Fruit fly (Drosophila melanogaster): ENCODE data around the gene CG34280.
A peak's percentile ranks its signal among the peaks of the same experiment; 100 is the strongest.

CG34280 gene

DNA sequence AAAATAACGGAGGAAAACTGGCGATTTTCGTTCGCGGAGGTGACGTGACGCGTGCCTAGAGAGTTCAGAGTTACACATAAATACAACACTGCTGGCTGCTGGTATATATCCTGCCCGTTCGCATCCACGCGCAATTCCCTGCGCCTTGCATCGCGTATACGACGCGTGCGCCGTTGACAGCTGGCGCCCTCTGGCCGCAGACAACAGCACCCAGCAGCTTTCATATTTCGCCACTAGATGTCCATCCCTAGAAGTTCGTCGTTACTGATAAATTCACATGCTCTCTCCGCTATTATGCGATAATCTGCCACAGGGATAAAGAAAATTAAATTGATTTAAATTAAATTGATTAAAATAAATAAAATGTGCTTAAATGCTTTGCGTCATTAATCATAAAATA is 1.1 kb downstream of the CG34280 start, which contains the start of gene Sur-8 (continued):
- TF ChIP-seq CG7987 (GFP tag; optimal IDR thresholded peaks at IDR 0.05) (peak; percentile 64), Med (GFP tag) (peak; percentile 99), Six4 (GFP tag; optimal IDR thresholded peaks at IDR 0.05) (peak; percentile 41), CG32532 (GFP tag; IDR thresholded peaks at IDR 0.05) (peak; percentile 95), ind (GFP tag; optimal IDR thresholded peaks at IDR 0.05) (peak; percentile 64), CG12942 (GFP tag; optimal IDR thresholded peaks at IDR 0.05) (peak; percentile 40), B-H2 (GFP tag; optimal IDR thresholded peaks at IDR 0.05) (peak; percentile 30), dpn (GFP tag; optimal IDR thresholded peaks at IDR 0.05) (peak; percentile 72 to 77), tio (GFP tag; optimal IDR thresholded peaks at IDR 0.05) (peak; percentile 17), Xrp1 (GFP tag; IDR thresholded peaks at IDR 0.05) (peak; percentile 36; the same call in 1 of the 2 replicates), sna (GFP tag; IDR thresholded peaks at IDR 0.05; ENCODE audit: partially characterized antibody) (no peak), CG16779 (GFP tag; IDR thresholded peaks at IDR 0.05) (peak; percentile 82), CG9876 (GFP tag; optimal IDR thresholded peaks at IDR 0.05) (peak; percentile 60), nerfin-1 (tag; optimal IDR thresholded peaks at IDR 0.05) (no peak), Scr (GFP tag; IDR thresholded peaks at IDR 0.05; ENCODE audit: partially characterized antibody) (peak; percentile 21; the same call in 1 of the 2 replicates), CG1233 (GFP tag; optimal IDR thresholded peaks at IDR 0.05) (peak; percentile 61), pros (GFP tag; optimal IDR thresholded peaks at IDR 0.05) (no peak), sc (optimal IDR thresholded peaks at IDR 0.05) (no peak), sc (GFP tag; optimal IDR thresholded peaks at IDR 0.05) (no peak), Dfd (GFP tag; optimal IDR thresholded peaks at IDR 0.05) (no peak), Adf1 (GFP tag; IDR thresholded peaks at IDR 0.05) (peak; percentile 39), ham (GFP tag; IDR thresholded peaks at IDR 0.05) (no peak; the same call in 1 of the 2 replicates), Mes4 (GFP tag; optimal IDR thresholded peaks at IDR 0.05) (peak; percentile 36), Xbp1 (GFP tag; optimal IDR thresholded peaks at IDR 0.05) (peak; percentile 85), Rx (GFP tag; IDR thresholded peaks at IDR 0.05) (peak; percentile 70), zen (tag; optimal IDR thresholded peaks at IDR 0.05) (peak; percentile 53), abd-A (tag; optimal IDR thresholded peaks at IDR 0.05) (no peak), CrebB (tag; optimal IDR thresholded peaks at IDR 0.05) (no peak), gt (GFP tag; IDR thresholded peaks at IDR 0.05) (no peak), CG10654 (GFP tag; optimal IDR thresholded peaks at IDR 0.05) (peak; percentile 40), HLHmδ (GFP tag; optimal IDR thresholded peaks at IDR 0.05) (peak; percentile 67), her (GFP tag; optimal IDR thresholded peaks at IDR 0.05) (peak; percentile 65), unc-4 (GFP tag; IDR thresholded peaks at IDR 0.05; ENCODE audit: partially characterized antibody) (0 out of 2 replicates have a peak, but pooled peaks have one; percentile 20), danr (GFP tag; IDR thresholded peaks at IDR 0.05) (no peak), CG12219 (GFP tag; optimal IDR thresholded peaks at IDR 0.05) (peak; percentile 43), chn (GFP tag; optimal IDR thresholded peaks at IDR 0.05) (no peak), CG10366 (GFP tag; IDR thresholded peaks at IDR 0.05) (peak; percentile 68), CG18764 (GFP tag; optimal IDR thresholded peaks at IDR 0.05) (peak; percentile 27), CG13424 (tag; optimal IDR thresholded peaks at IDR 0.05) (peak; percentile 0), h (optimal IDR thresholded peaks at IDR 0.05) (no peak), Gug (GFP tag; IDR thresholded peaks at IDR 0.05) (peak; percentile 62; the same call in 2 of the 4 replicates), Oaz (GFP tag; IDR thresholded peaks at IDR 0.05) (0 out of 2 replicates have a peak, but pooled peaks have one; percentile 45), CG43689 (GFP tag; IDR thresholded peaks at IDR 0.05) (peak; percentile 48), fd96Cb (tag; optimal IDR thresholded peaks at IDR 0.05) (peak; percentile 1), bcd (GFP tag; optimal IDR thresholded peaks at IDR 0.05) (peak; percentile 60), Bdp1 (GFP tag; optimal IDR thresholded peaks at IDR 0.05) (peak; percentile 25), tin (GFP tag; optimal IDR thresholded peaks at IDR 0.05) (peak; percentile 78), prd (optimal IDR thresholded peaks at IDR 0.05) (no peak), prd (GFP tag; IDR thresholded peaks at IDR 0.05) (peak; percentile 75), CG11696 (GFP tag; IDR thresholded peaks at IDR 0.05) (peak; percentile 44; the same call in 1 of the 2 replicates), CG3995 (GFP tag; optimal IDR thresholded peaks at IDR 0.05) (peak; percentile 35), bowl (GFP tag; IDR thresholded peaks at IDR 0.05) (0 out of 2 replicates have a peak, but pooled peaks have one; percentile 5)
